Worm (Caenorhabditis elegans) whole organism, L2 larva: ENCODE measurements around the gene ndnf-1.
A peak's percentile ranks its signal among the peaks of the same experiment; 100 is the strongest.

Source experiments
- ama-1 ChIP-seq: fragments of 150-350 bp; optimal IDR thresholded peaks from 2 replicates; lab custom pipeline; 2018; ENCODE audit warnings: inconsistent platforms
- fos-1 ChIP-seq: fragments of 150-350 bp; optimal IDR thresholded peaks from 2 replicates; lab custom pipeline; 2014; ENCODE audit warnings: missing biosample characterization, missing genetic modification characterization
- lin-13 ChIP-seq: fragments of 150-350 bp; optimal IDR thresholded peaks from 2 replicates; lab custom pipeline; 2014; ENCODE audit warnings: missing biosample characterization, missing genetic modification reagents, missing genetic modification characterization
- lsy-2 ChIP-seq, 2 experiments: fragments of 150-350 bp in 1 of 2; sonication (generic microtip) in 1 of 2; optimal IDR thresholded peaks; 2 replicates each; lab custom pipeline; 2014 to 2017; ENCODE audit warnings: missing biosample characterization in 2 of 2, missing genetic modification characterization in 2 of 2

ce11 chrIV:3055320-3055719 is 26.6 kb upstream of the ndnf-1 start:
- TF ChIP-seq ama-1 (lab: Kevin White, UChicago) (no peak), lsy-2 (tag; optimal IDR thresholded peaks at IDR 0.05; lab: Kevin White, UChicago) (peak in 1 of 2 experiments; percentile 69), fos-1 (tag; lab: Kevin White, UChicago) (no peak), lin-13 (peak; percentile 28)
